Worm (Caenorhabditis elegans): ENCODE data around the gene nhr-133.

Gene nhr-133

DNA sequence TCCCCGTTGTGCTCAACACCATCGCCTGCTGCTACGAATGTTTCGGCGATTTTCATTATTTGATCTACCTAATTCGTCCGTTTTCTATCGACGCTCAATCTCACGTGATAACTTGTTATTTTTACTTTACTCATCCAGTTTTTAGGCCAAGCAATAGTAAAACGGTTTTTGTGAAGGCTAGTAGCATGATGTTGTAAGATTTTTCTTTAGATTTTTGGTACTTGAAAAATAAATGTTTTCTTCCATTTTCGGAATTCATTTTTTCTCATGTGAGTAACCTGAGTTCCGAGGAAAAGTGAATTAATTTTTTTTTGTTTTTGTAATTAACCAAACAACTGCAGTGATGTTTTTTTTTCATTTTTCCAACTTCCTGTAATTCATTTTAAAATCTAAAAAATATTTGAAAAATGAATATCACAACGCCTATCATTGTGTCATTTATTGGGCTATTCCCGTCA lies 34.6 kb downstream of the nhr-133 start, which contains the start of gene srbc-17:
Gene srbc-17 (plus strand): TSS at position 408 of the 458 bp plus-strand sequence.
- TF ChIP-seq nhr-28 (tag; optimal IDR thresholded peaks at IDR 0.05) (no peak), pha-4 (tag; optimal IDR thresholded peaks at IDR 0.05) (no peak), mab-5 (tag; optimal IDR thresholded peaks at IDR 0.05) (no peak), ces-1 (GFP tag; optimal IDR thresholded peaks at IDR 0.05) (no peak), blmp-1 (tag; optimal IDR thresholded peaks at IDR 0.05) (no peak), unc-39 (tag; optimal IDR thresholded peaks at IDR 0.05) (no peak), mls-2 (tag; optimal IDR thresholded peaks at IDR 0.05) (no peak), elt-1 (tag; optimal IDR thresholded peaks at IDR 0.05; ENCODE audit: borderline replicate concordance, insufficient read depth) (no peak), bed-3 (GFP tag; optimal IDR thresholded peaks at IDR 0.05) (no peak), ceh-83 (GFP tag; optimal IDR thresholded peaks at IDR 0.05) (no peak), nhr-237 (tag; optimal IDR thresholded peaks at IDR 0.05) (no peak), tbx-8 (GFP tag; optimal IDR thresholded peaks at IDR 0.05) (no peak), snpc-4 (tag; optimal IDR thresholded peaks at IDR 0.05) (no peak), flh-1 (GFP tag; optimal IDR thresholded peaks at IDR 0.05) (no peak), sem-2 (GFP tag; optimal IDR thresholded peaks at IDR 0.05) (no peak), ztf-11 (tag; optimal IDR thresholded peaks at IDR 0.05) (no peak), ham-2 (GFP tag; optimal IDR thresholded peaks at IDR 0.05) (no peak), lin-32 (GFP tag; optimal IDR thresholded peaks at IDR 0.05) (no peak)

DNA sequence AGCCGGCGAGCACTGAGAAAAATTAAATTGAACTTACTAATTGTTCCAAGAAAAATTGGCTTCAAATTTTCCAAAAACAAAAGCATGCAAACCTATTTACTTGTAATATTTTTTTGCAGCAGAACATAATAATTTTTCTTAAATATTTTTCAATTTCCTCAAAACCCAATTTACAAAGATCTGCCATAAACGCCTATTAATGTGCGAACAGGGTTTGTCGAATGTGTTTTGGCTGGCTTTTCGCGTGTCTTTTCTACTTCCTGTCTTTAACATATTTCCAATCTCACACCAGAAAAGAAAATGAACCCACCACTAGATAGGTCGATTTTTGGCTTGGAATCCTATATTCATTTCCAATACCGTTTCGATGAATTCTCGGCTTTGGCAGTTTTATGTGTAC lies 36.7 kb downstream of the nhr-133 start, which contains the start of gene C45H4.18:
Gene C45H4.18 (plus strand): TSS at position 301 of the 400 bp plus-strand sequence.
- TF ChIP-seq mls-2 (tag; optimal IDR thresholded peaks at IDR 0.05) (no peak), tbx-8 (GFP tag; optimal IDR thresholded peaks at IDR 0.05) (no peak), M03D4.4 (tag; optimal IDR thresholded peaks at IDR 0.05) (no peak), hlh-1 (tag; optimal IDR thresholded peaks at IDR 0.05) (no peak), cnd-1 (tag; optimal IDR thresholded peaks at IDR 0.05) (no peak)

DNA sequence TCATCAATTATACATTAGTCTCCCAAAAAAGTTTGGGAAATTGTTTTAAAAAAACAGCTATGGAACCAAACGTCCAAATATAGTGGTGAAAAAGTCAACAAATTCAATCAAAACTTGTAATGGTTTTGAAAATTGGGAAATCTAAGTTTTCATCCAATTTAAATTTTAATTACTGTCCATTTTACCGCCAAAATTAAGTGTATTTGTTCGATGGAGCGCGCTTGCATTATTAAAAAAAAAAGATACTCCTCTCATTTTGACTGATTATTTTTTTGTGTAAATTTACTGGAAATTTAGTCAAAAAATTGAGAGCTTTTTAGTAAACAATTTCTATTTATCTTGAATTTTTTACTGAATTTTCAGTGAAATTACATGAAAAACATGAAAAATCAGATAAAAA lies 37.5 kb downstream of the nhr-133 start:
- TF ChIP-seq pha-4 (tag; optimal IDR thresholded peaks at IDR 0.05) (no peak), tbx-8 (GFP tag; optimal IDR thresholded peaks at IDR 0.05) (no peak), sptf-1 (tag; optimal IDR thresholded peaks at IDR 0.05) (no peak), ceh-39 (tag; optimal IDR thresholded peaks at IDR 0.05) (no peak), mab-5 (tag; optimal IDR thresholded peaks at IDR 0.05) (no peak), mls-2 (tag; optimal IDR thresholded peaks at IDR 0.05) (no peak), unc-39 (tag; optimal IDR thresholded peaks at IDR 0.05) (no peak), cnd-1 (tag; optimal IDR thresholded peaks at IDR 0.05) (no peak), nhr-237 (tag; optimal IDR thresholded peaks at IDR 0.05) (no peak), ces-1 (GFP tag; optimal IDR thresholded peaks at IDR 0.05) (no peak), ceh-83 (GFP tag; optimal IDR thresholded peaks at IDR 0.05) (no peak), elt-3 (tag; optimal IDR thresholded peaks at IDR 0.05) (no peak), unc-120 (tag; optimal IDR thresholded peaks at IDR 0.05; ENCODE audit: poor library complexity, severe bottlenecking) (no peak), mep-1 (tag; optimal IDR thresholded peaks at IDR 0.05) (no peak), lin-13 (tag; optimal IDR thresholded peaks at IDR 0.05) (no peak), ztf-11 (tag; optimal IDR thresholded peaks at IDR 0.05) (no peak), M03D4.4 (tag; optimal IDR thresholded peaks at IDR 0.05) (no peak), ham-2 (GFP tag; optimal IDR thresholded peaks at IDR 0.05) (no peak), bed-3 (GFP tag; optimal IDR thresholded peaks at IDR 0.05) (no peak), nhr-2 (tag; optimal IDR thresholded peaks at IDR 0.05) (no peak)

DNA sequence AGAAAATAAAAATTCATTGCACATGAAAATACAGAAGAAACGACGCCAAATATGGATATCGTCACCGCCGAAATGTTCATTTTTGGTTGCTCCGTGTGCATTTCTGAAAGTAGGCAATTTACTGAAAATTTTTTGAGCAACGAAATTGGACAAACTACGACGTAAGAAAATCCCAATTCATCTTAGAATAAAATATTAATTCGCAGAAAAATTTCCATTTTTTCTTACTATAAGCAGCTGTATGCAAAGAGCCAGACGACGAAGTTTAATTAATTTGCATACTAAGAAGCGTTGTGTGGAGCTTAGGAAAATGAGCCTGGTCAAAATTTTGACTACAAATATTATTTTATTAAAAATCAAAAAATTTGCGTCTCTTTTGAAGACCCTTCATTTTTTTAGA lies 45.2 kb downstream of the nhr-133 start, which contains the start of gene srbc-19:
Gene srbc-19 (minus strand): TSS at position 101 of the 400 bp plus-strand sequence.
- no peak for TF ChIP-seq pha-4 (tag; optimal IDR thresholded peaks at IDR 0.05)
- no peak for TF ChIP-seq nhr-237 (tag; optimal IDR thresholded peaks at IDR 0.05)
- TF ChIP-seq unc-62 (GFP tag; optimal IDR thresholded peaks at IDR 0.05): no peak
- no peak for TF ChIP-seq ceh-43 (GFP tag; optimal IDR thresholded peaks at IDR 0.05)
- TF ChIP-seq ceh-83 (GFP tag; optimal IDR thresholded peaks at IDR 0.05): no peak
- no peak for TF ChIP-seq nhr-2 (tag; optimal IDR thresholded peaks at IDR 0.05)
- TF ChIP-seq nhr-28 (tag; optimal IDR thresholded peaks at IDR 0.05): no peak
- TF ChIP-seq flh-1 (GFP tag; optimal IDR thresholded peaks at IDR 0.05): no peak

DNA sequence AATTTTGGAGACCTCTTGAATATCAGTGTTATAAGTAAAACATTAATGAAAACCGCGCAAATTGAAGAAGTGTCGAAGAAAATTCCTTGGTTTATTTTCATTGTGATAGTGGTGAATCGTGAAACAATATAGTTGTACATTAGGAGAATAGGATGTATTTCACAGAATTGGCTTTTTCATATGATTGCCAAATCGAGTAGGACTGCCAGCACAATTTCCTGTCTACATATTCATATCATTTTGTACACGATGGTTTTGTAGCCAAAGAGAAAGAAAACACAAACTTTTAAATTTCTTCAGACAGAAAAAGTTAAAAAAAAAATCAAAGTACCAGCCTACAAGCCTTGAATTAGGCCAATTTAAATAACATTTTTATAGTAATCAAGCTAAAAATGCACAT lies 48.2 kb downstream of the nhr-133 start, which contains the start of gene str-255:
Gene str-255 (minus strand): TSS at position 101 of the 400 bp plus-strand sequence.
- TF ChIP-seq unc-39 (tag; optimal IDR thresholded peaks at IDR 0.05) (no peak), pha-4 (tag; optimal IDR thresholded peaks at IDR 0.05) (no peak), unc-120 (tag; optimal IDR thresholded peaks at IDR 0.05; ENCODE audit: poor library complexity, severe bottlenecking) (no peak), blmp-1 (tag; optimal IDR thresholded peaks at IDR 0.05) (no peak)

All from whole organism, mixed stage, embryonic.